Worm (Caenorhabditis elegans) whole organism, L4/young adult: ENCODE data around the gene sulp-5.

Source experiments
- W03F9.2 ChIP-seq: fragments of 150-350 bp; optimal IDR thresholded peaks from 2 replicates; lab custom pipeline; 2014; ENCODE audit warnings: missing biosample characterization, missing genetic modification characterization
- dao-5 ChIP-seq: sonication (generic microtip); optimal IDR thresholded peaks from 2 replicates; lab custom pipeline; 2016; ENCODE audit warnings: missing genotype, missing genetic modification characterization, moderate library complexity, missing compliant biosample characterization
- him-1 ChIP-seq: sonication (generic microtip); optimal IDR thresholded peaks from 2 replicates; lab custom pipeline; 2016; ENCODE audit warnings: missing genotype, missing genetic modification reagents, missing genetic modification characterization, missing compliant biosample characterization

ce11 chrV:11902161-11902560, 22.3 kb downstream of the sulp-5 start:
- no peak for TF ChIP-seq him-1 (tag; lab: Kevin White, UChicago)
- TF ChIP-seq dao-5 (tag; lab: Kevin White, UChicago): no peak
- no peak for TF ChIP-seq W03F9.2 (tag; lab: Kevin White, UChicago)
